Worm (Caenorhabditis elegans): Measurements from ENCODE around the gene ceh-57.

The ceh-57 gene

ce11 chrII:10357468-10358007, 9.6 kb downstream of the ceh-57 start, which contains the start of gene C07E3.3:
Gene C07E3.3 (minus strand): TSS chrII:10357518.
- no peak for TF ChIP-seq pes-1 (GFP tag; IDR thresholded peaks at IDR 0.05)

ce11 chrII:10351963-10352362, 15.1 kb downstream of the ceh-57 start, which contains the start of gene C07E3.8:
Gene C07E3.8 (plus strand): TSS chrII:10352263.
- no peak for TF ChIP-seq tra-4 (tag; optimal IDR thresholded peaks at IDR 0.05)
- no peak for TF ChIP-seq ceh-36 (tag; optimal IDR thresholded peaks at IDR 0.05)
- TF ChIP-seq tbx-37 (GFP tag; conservative IDR thresholded peaks at IDR 0.05), result no peak
- no peak for TF ChIP-seq ceh-13 (GFP tag; optimal IDR thresholded peaks at IDR 0.05)
- no peak for TF ChIP-seq flt-1 (GFP tag; IDR thresholded peaks at IDR 0.05)

ce11 chrII:10350487-10350886, 16.6 kb downstream of the ceh-57 start, which contains the start of gene C07E3.9:
Gene C07E3.9 (plus strand): TSS chrII:10350756.
- TF ChIP-seq aly-1 (tag; optimal IDR thresholded peaks at IDR 0.05) (no peak), scrt-1 (GFP tag; IDR thresholded peaks at IDR 0.05) (no peak), ets-7 (tag; optimal IDR thresholded peaks at IDR 0.05) (no peak), hnd-1 (tag; optimal IDR thresholded peaks at IDR 0.05) (no peak), hmg-4 (GFP tag; optimal IDR thresholded peaks at IDR 0.05) (no peak), pes-1 (GFP tag; IDR thresholded peaks at IDR 0.05) (no peak), ceh-36 (tag; optimal IDR thresholded peaks at IDR 0.05) (no peak), F13C5.2 (tag; optimal IDR thresholded peaks at IDR 0.05) (no peak), tbx-37 (GFP tag; conservative IDR thresholded peaks at IDR 0.05) (no peak), hmbx-1 (tag; optimal IDR thresholded peaks at IDR 0.05) (no peak), sea-1 (GFP tag; conservative IDR thresholded peaks at IDR 0.05) (no peak), tbx-11 (GFP tag; IDR thresholded peaks at IDR 0.05) (no peak), flt-1 (GFP tag; IDR thresholded peaks at IDR 0.05) (no peak), tra-4 (tag; optimal IDR thresholded peaks at IDR 0.05) (no peak), ceh-13 (GFP tag; optimal IDR thresholded peaks at IDR 0.05) (no peak), ama-1 (optimal IDR thresholded peaks at IDR 0.05) (no peak), B0310.2 (tag; optimal IDR thresholded peaks at IDR 0.05) (no peak)

- TF ChIP-seq ama-1 (optimal IDR thresholded peaks at IDR 0.05), result no peak
These were observed 17.2 kb downstream of the ceh-57 start, which contains the start of gene stip-1 for ce11 chrII:10349915-10350314. Gene stip-1 (minus strand): TSS chrII:10350012.

- TF ChIP-seq tbx-37 (GFP tag; conservative IDR thresholded peaks at IDR 0.05), result no peak
- no peak for TF ChIP-seq hnd-1 (tag; optimal IDR thresholded peaks at IDR 0.05)
- TF ChIP-seq ceh-36 (tag; optimal IDR thresholded peaks at IDR 0.05), result no peak
- no peak for TF ChIP-seq tbx-11 (GFP tag; IDR thresholded peaks at IDR 0.05)
- TF ChIP-seq pes-1 (GFP tag; IDR thresholded peaks at IDR 0.05), result no peak
- TF ChIP-seq hmbx-1 (tag; optimal IDR thresholded peaks at IDR 0.05), result no peak
- no peak for TF ChIP-seq tra-4 (tag; optimal IDR thresholded peaks at IDR 0.05)
- TF ChIP-seq flt-1 (GFP tag; IDR thresholded peaks at IDR 0.05), result no peak
- no peak for TF ChIP-seq ets-7 (tag; optimal IDR thresholded peaks at IDR 0.05)
- TF ChIP-seq B0310.2 (tag; optimal IDR thresholded peaks at IDR 0.05), result no peak
- TF ChIP-seq F13C5.2 (tag; optimal IDR thresholded peaks at IDR 0.05), result no peak
- TF ChIP-seq scrt-1 (GFP tag; IDR thresholded peaks at IDR 0.05), result no peak
- no peak for TF ChIP-seq aly-1 (tag; optimal IDR thresholded peaks at IDR 0.05)
- no peak for TF ChIP-seq ama-1 (optimal IDR thresholded peaks at IDR 0.05)
- TF ChIP-seq ceh-13 (GFP tag; optimal IDR thresholded peaks at IDR 0.05), result no peak
- TF ChIP-seq sea-1 (GFP tag; conservative IDR thresholded peaks at IDR 0.05), result no peak
- TF ChIP-seq hmg-4 (GFP tag; optimal IDR thresholded peaks at IDR 0.05), result no peak
These were observed 21.0 kb downstream of the ceh-57 start, which contains the start of gene C07E3.10 for ce11 chrII:10346075-10346474. Gene C07E3.10 (plus strand): TSS chrII:10346375.

ce11 chrII:10345012-10345411, 22.1 kb downstream of the ceh-57 start, which contains the start of gene pro-2:
Gene pro-2 (minus strand): TSS chrII:10345112.
- TF ChIP-seq ceh-36 (tag; optimal IDR thresholded peaks at IDR 0.05), result no peak
- TF ChIP-seq hmg-4 (GFP tag; optimal IDR thresholded peaks at IDR 0.05), result no peak
- TF ChIP-seq tbx-11 (GFP tag; IDR thresholded peaks at IDR 0.05), result no peak
- TF ChIP-seq aly-1 (tag; optimal IDR thresholded peaks at IDR 0.05), result no peak
- TF ChIP-seq hmbx-1 (tag; optimal IDR thresholded peaks at IDR 0.05), result no peak
- no peak for TF ChIP-seq flt-1 (GFP tag; IDR thresholded peaks at IDR 0.05)
- TF ChIP-seq ceh-13 (GFP tag; optimal IDR thresholded peaks at IDR 0.05), result no peak
- TF ChIP-seq tra-4 (tag; optimal IDR thresholded peaks at IDR 0.05), result no peak
- TF ChIP-seq B0310.2 (tag; optimal IDR thresholded peaks at IDR 0.05), result no peak

ce11 chrII:10329754-10330153, 37.3 kb downstream of the ceh-57 start:
- TF ChIP-seq ceh-36 (tag; optimal IDR thresholded peaks at IDR 0.05) (no peak), sea-1 (GFP tag; conservative IDR thresholded peaks at IDR 0.05) (no peak), aly-1 (tag; optimal IDR thresholded peaks at IDR 0.05) (no peak), B0310.2 (tag; optimal IDR thresholded peaks at IDR 0.05) (no peak)

ce11 chrII:10325615-10326232, 41.4 kb downstream of the ceh-57 start, which contains the start of gene appg-1:
Gene appg-1 (plus strand): TSS chrII:10326041.
- TF ChIP-seq tra-4 (tag; optimal IDR thresholded peaks at IDR 0.05), result no peak
- TF ChIP-seq hnd-1 (tag; optimal IDR thresholded peaks at IDR 0.05), result no peak
- TF ChIP-seq aly-1 (tag; optimal IDR thresholded peaks at IDR 0.05), result no peak
- TF ChIP-seq ceh-13 (GFP tag; optimal IDR thresholded peaks at IDR 0.05), result no peak
- TF ChIP-seq hmbx-1 (tag; optimal IDR thresholded peaks at IDR 0.05), result no peak
- no peak for TF ChIP-seq pes-1 (GFP tag; IDR thresholded peaks at IDR 0.05)
- no peak for TF ChIP-seq ets-7 (tag; optimal IDR thresholded peaks at IDR 0.05)
- TF ChIP-seq sea-1 (GFP tag; conservative IDR thresholded peaks at IDR 0.05), result no peak
- no peak for TF ChIP-seq flt-1 (GFP tag; IDR thresholded peaks at IDR 0.05)
- no peak for TF ChIP-seq hmg-4 (GFP tag; optimal IDR thresholded peaks at IDR 0.05)
- no peak for TF ChIP-seq scrt-1 (GFP tag; IDR thresholded peaks at IDR 0.05)
- no peak for TF ChIP-seq ama-1 (optimal IDR thresholded peaks at IDR 0.05)
- no peak for TF ChIP-seq ceh-36 (tag; optimal IDR thresholded peaks at IDR 0.05)
- no peak for TF ChIP-seq F13C5.2 (tag; optimal IDR thresholded peaks at IDR 0.05)
- no peak for TF ChIP-seq B0310.2 (tag; optimal IDR thresholded peaks at IDR 0.05)
- no peak for TF ChIP-seq tbx-11 (GFP tag; IDR thresholded peaks at IDR 0.05)
- no peak for TF ChIP-seq tbx-37 (GFP tag; conservative IDR thresholded peaks at IDR 0.05)

Data from whole organism, early embryonic.